Worm (Caenorhabditis elegans): ENCODE data around the gene C50E3.5.

- TF ChIP-seq W03F9.2 (tag; optimal IDR thresholded peaks at IDR 0.05) (no peak), dao-5 (tag; optimal IDR thresholded peaks at IDR 0.05) (no peak)
Measured at ce11 chrV:7634657-7635056, 46.9 kb downstream of the C50E3.5 start, which contains the start of gene srd-31.
